Fruit fly (Drosophila melanogaster) whole organism: Measurements from ENCODE around the gene Gr9a.

ENCODE experiments used
- CG8478 ChIP-seq: fragments of >200 bp; optimal IDR thresholded peaks from 2 replicates; lab custom pipeline; 2018; ENCODE audit warnings: inconsistent platforms
- Dll ChIP-seq: fragments of >200 bp; optimal IDR thresholded peaks from 2 replicates; lab custom pipeline; 2017
- EcR ChIP-seq, 2 experiments: fragments of >200 bp; optimal IDR thresholded peaks; 2 replicates each; lab custom pipeline; 2017; ENCODE audit warnings: missing biosample characterization in 2 of 2, missing genetic modification characterization in 2 of 2, missing genetic modification reagents in 2 of 2
- psq ChIP-seq: fragments of >200 bp; optimal IDR thresholded peaks from 2 replicates; lab custom pipeline; 2017
- usp ChIP-seq: fragments of >200 bp; optimal IDR thresholded peaks from 2 replicates; lab custom pipeline; 2017; ENCODE audit warnings: missing biosample characterization, missing genetic modification characterization, mixed read lengths

DNA sequence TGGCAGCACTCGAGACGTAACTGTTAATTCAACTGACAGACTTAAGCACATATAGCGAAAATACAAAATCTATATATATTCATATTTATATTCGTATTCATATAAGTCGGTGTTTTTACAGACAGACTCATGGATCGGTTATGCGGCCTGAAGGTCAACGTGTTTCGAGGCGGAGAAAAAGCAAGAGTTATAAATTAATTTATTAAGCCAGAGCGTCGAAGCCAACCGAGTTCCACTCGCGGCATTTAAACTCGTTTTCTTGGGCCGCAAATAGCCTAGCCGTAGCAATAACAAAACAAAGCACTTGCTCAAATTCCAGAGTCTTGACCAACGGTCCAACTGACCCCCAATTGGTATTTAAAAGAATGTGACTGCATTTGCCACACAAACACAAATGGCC lies 40.6 kb upstream of the Gr9a start:
- TF ChIP-seq psq (no peak), Dll (lab: Kevin White, UChicago) (no peak), CG8478 (lab: Kevin White, UChicago) (no peak), usp (no peak), EcR (GFP tag; optimal IDR thresholded peaks at IDR 0.05; lab: Kevin White, UChicago) (no peak)
